Fruit fly (Drosophila melanogaster): Measurements from ENCODE around the gene Tpr2.

Gene Tpr2

DNA sequence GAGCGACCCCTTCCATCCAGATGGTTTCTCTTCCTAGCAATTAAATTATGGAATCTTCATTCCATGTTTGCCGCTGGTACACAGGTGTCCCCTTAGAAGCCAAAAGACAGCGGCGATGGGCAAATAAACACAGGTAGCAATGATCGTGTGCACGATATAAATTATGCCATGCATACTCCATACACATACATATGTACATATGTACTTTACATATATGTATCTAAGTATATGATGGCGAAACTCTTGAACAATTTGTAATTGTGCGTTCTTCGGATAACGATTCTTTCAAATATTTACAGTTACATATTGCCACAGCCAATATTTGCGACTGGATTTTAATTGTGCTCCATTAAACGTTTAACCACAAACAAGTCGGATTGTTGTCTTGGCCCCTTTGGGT is 14.8 kb upstream of the Tpr2 start:
- TF ChIP-seq bab1 (GFP tag; optimal IDR thresholded peaks at IDR 0.05) (no peak), CG14711 (tag; optimal IDR thresholded peaks at IDR 0.05) (no peak), CG7101 (tag; optimal IDR thresholded peaks at IDR 0.05) (no peak), CG1620 (GFP tag; optimal IDR thresholded peaks at IDR 0.05) (no peak), CG7045 (GFP tag; optimal IDR thresholded peaks at IDR 0.05) (no peak), toe (GFP tag; optimal IDR thresholded peaks at IDR 0.05) (no peak), CG11617 (GFP tag; optimal IDR thresholded peaks at IDR 0.05) (no peak), kay (GFP tag; ENCODE audit: borderline replicate concordance) (no peak), CG12768 (GFP tag; optimal IDR thresholded peaks at IDR 0.05) (no peak), Hr96 (GFP tag; optimal IDR thresholded peaks at IDR 0.05) (no peak), Crg-1 (GFP tag; optimal IDR thresholded peaks at IDR 0.05) (no peak), Mnt (GFP tag; optimal IDR thresholded peaks at IDR 0.05) (no peak), Clk (GFP tag; optimal IDR thresholded peaks at IDR 0.05) (no peak)

DNA sequence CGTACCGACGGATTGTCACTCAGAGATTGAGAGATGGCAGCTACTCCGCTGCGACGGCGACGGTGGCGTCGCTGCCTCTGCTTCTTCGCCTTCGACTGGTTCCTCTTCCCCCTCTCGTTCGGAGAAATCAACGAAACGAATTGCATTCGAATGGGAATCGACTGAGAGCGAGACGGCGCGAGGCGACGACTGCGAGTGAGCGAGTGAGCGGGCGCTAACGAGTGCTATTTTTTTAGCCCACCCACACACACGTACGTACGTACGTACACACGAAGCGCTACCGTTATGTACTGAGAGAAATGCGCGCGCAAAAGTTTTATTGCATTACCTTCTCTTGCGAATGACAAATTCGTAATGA is 5.7 kb upstream of the Tpr2 start, which contains the start of gene dac:
Gene dac, minus strand, starts transcription at position 356 of the 358 bp plus-strand sequence.
- TF ChIP-seq ovo (GFP tag; optimal IDR thresholded peaks at IDR 0.05) (peak; percentile 8), Hr96 (GFP tag; optimal IDR thresholded peaks at IDR 0.05) (no peak)

DNA sequence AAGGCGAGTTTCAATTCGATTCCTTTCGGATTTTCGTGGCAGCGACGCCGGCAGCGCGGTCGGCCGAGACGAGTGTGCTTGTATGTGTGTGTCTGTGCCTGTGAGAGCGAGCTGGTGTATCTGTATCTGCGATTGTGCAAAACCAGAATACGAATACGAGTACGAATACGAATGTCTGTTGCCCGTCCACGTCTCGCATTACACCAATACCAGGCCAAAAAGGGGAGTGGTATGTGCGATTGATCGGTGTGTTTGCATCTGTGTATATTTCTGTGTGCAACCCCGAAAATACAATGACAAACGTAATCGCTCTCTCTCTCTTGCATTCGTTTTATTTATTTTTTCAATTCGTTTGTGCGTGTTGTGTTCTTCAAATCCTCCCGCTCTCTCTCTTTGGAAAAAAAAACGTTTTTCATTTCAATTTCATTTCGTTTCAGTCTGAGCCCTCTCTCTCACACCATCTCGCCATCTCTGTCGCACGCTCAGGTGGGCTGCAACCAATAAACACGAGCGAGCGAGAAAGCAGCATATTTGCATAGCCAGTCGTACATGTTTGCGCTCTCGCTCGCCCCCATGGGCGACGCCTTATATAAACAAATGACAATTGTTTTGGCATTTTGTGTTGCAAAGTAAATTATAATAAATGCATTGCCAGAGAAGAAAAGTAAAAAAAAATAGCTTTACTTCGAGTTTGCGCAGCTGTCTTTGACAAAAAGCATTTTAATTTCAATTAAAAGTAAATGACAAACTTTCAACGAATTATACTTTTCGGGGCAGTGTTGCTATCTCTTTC is 5.1 kb upstream of the Tpr2 start:
- peak; percentile 35 for TF ChIP-seq Crg-1 (GFP tag; optimal IDR thresholded peaks at IDR 0.05)
- TF ChIP-seq ovo (GFP tag; optimal IDR thresholded peaks at IDR 0.05) = no peak
- peak; percentile 69 for TF ChIP-seq pad (GFP tag; optimal IDR thresholded peaks at IDR 0.05)
- TF ChIP-seq CG5204 (GFP tag; optimal IDR thresholded peaks at IDR 0.05) = peak; percentile 40
- peak; percentile 4 for TF ChIP-seq Mnt (GFP tag; optimal IDR thresholded peaks at IDR 0.05)
- TF ChIP-seq tj (GFP tag; optimal IDR thresholded peaks at IDR 0.05) = no peak
- no peak for TF ChIP-seq CG33017 (tag; optimal IDR thresholded peaks at IDR 0.05)
- no peak for TF ChIP-seq kay (GFP tag; ENCODE audit: borderline replicate concordance)
- TF ChIP-seq CG14711 (tag; optimal IDR thresholded peaks at IDR 0.05) = no peak
- TF ChIP-seq CG12768 (GFP tag; optimal IDR thresholded peaks at IDR 0.05) = no peak
- peak; percentile 41 for TF ChIP-seq CG1620 (GFP tag; optimal IDR thresholded peaks at IDR 0.05)
- TF ChIP-seq toe (GFP tag; optimal IDR thresholded peaks at IDR 0.05) = peak; percentile 56
- peak; percentile 26 for TF ChIP-seq CG7045 (GFP tag; optimal IDR thresholded peaks at IDR 0.05)
- TF ChIP-seq cic (GFP tag; optimal IDR thresholded peaks at IDR 0.05) = peak; percentile 9

DNA sequence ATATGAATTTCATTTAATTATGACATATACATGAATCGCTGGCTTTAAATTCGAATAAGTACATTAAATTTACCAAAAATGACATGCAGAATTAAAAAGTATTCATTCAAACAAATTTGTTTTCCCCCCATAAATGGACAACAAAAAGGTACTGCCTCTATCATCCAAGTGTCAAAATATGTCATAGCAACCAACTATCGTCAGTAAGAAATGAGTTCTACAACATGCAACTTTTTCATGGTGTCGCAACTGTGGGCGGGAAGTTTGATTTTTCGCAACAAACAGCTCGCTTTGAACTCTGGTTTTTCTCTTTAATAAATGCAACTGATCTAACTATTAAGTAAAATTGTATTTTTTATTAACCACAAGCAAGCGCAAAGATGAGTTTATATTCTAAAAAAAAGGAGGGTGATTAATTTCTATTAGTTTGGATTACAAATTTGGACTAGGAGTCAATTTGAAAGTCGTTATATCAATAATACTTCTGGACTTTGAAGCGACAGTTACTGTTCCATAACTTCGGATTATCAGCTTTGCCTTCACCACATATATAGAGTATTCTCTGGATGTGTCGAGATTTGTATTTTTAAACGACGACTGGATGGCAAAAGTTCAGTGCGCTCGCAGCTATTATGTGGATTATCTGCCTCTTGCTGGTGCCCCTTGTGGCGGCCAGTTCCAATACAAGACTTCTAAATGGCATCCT is 3.6 kb upstream of the Tpr2 start, which contains the start of gene Nepl8:
Gene Nepl8, plus strand, starts transcription at position 578 of the 706 bp plus-strand sequence.
- TF ChIP-seq pad (GFP tag; optimal IDR thresholded peaks at IDR 0.05) = no peak
- peak; percentile 50 for TF ChIP-seq bab1 (GFP tag; optimal IDR thresholded peaks at IDR 0.05)
- TF ChIP-seq Mnt (GFP tag; optimal IDR thresholded peaks at IDR 0.05) = no peak
- TF ChIP-seq kay (GFP tag; ENCODE audit: borderline replicate concordance) = no peak
- no peak for TF ChIP-seq CG5204 (GFP tag; optimal IDR thresholded peaks at IDR 0.05)
- no peak for TF ChIP-seq cic (GFP tag; optimal IDR thresholded peaks at IDR 0.05)
- TF ChIP-seq CG12768 (GFP tag; optimal IDR thresholded peaks at IDR 0.05) = no peak
- TF ChIP-seq toe (GFP tag; optimal IDR thresholded peaks at IDR 0.05) = no peak
- no peak for TF ChIP-seq Hr96 (GFP tag; optimal IDR thresholded peaks at IDR 0.05)
- no peak for TF ChIP-seq cnc (optimal IDR thresholded peaks at IDR 0.05)
- TF ChIP-seq Crg-1 (GFP tag; optimal IDR thresholded peaks at IDR 0.05) = peak; percentile 30
- no peak for TF ChIP-seq tj (GFP tag; optimal IDR thresholded peaks at IDR 0.05)
- no peak for TF ChIP-seq Clk (GFP tag; optimal IDR thresholded peaks at IDR 0.05)
- peak; percentile 23 for TF ChIP-seq CG7101 (tag; optimal IDR thresholded peaks at IDR 0.05)
- no peak for TF ChIP-seq CG14711 (tag; optimal IDR thresholded peaks at IDR 0.05)
- TF ChIP-seq ovo (GFP tag; optimal IDR thresholded peaks at IDR 0.05) = no peak
- peak; percentile 11 for TF ChIP-seq CG1620 (GFP tag; optimal IDR thresholded peaks at IDR 0.05)

DNA sequence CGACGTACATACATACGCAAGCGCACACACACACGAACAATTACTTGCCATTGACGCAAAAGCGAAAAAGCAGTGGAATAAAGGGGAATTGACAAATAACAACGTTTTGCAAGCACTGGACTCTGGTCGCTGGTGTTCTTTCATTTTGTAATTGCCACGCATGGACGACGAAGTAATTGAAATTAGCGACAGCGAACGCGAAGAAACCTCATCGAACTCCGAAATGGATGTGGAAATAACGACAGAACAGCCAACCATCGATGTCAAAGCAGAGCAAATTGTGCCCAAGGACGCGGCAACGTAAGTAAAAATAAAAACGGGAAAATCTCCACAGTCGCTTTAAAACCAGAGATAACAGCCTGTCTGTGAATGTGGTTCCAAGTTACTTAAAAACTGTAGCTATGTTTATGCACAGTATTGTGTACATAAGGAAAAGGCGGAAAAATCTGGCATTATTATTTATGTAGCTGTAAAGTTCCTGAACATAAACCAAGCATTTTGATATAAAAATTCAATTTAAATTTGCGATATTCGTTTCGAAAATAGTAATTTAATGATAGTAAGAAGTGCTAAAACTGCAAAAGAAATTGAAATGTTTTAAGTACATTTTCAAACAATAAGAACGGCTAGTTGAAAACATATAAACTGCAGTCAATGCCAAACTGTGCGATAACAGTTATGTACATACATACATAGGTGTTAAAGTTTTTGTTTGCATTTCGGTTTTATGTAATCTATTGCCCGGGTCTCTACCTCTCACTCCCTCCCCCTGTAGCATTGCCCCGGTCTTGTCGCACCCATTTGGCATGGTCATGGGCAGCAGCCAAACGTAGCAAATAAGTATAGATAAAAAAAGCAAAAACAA is 644 bp downstream of the Tpr2 start:
- TF ChIP-seq Hr96 (GFP tag; optimal IDR thresholded peaks at IDR 0.05) (no peak), CG7045 (GFP tag; optimal IDR thresholded peaks at IDR 0.05) (no peak), CG7101 (tag; optimal IDR thresholded peaks at IDR 0.05) (no peak)

DNA sequence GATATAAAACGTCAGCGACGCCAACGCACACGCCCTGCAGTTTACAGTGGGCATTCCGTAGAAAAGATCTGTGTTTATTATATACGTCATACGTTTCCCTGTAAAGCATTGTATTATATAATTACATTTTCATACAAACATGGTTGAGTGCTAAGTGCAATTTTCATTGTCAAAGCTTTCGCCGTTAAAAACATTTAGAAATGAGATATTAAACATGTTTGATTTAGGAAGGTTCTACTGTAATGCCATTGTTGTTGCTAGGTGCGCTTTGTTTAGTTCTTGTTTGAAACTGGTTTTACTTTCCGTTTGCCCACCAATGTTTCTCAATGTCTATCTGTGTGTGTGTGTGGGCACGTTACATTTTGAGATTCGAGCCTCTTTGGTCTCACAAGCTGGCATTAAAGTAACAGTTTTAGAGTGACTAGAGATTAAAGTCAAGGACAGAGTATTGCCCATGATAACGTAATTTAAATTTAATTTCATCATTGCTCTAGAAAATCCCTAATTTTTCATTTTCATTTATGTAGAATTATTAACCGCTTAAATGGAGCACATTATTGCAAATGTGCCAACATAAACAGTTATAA is 1.4 kb downstream of the Tpr2 start:
- no peak for TF ChIP-seq Mnt (GFP tag; optimal IDR thresholded peaks at IDR 0.05)
- TF ChIP-seq toe (GFP tag; optimal IDR thresholded peaks at IDR 0.05) = peak; percentile 50
- TF ChIP-seq CG7045 (GFP tag; optimal IDR thresholded peaks at IDR 0.05) = peak; percentile 76
- TF ChIP-seq tj (GFP tag; optimal IDR thresholded peaks at IDR 0.05) = peak; percentile 44
- peak; percentile 19 for TF ChIP-seq pad (GFP tag; optimal IDR thresholded peaks at IDR 0.05)
- TF ChIP-seq cnc (optimal IDR thresholded peaks at IDR 0.05) = no peak
- TF ChIP-seq CG14711 (tag; optimal IDR thresholded peaks at IDR 0.05) = peak; percentile 65
- peak; percentile 83 for TF ChIP-seq bab1 (GFP tag; optimal IDR thresholded peaks at IDR 0.05)
- TF ChIP-seq CG12768 (GFP tag; optimal IDR thresholded peaks at IDR 0.05) = peak; percentile 74
- no peak for TF ChIP-seq ovo (GFP tag; optimal IDR thresholded peaks at IDR 0.05)
- no peak for TF ChIP-seq cic (GFP tag; optimal IDR thresholded peaks at IDR 0.05)
- peak; percentile 80 for TF ChIP-seq CG5204 (GFP tag; optimal IDR thresholded peaks at IDR 0.05)
- peak; percentile 70 for TF ChIP-seq CG11617 (GFP tag; optimal IDR thresholded peaks at IDR 0.05)
- TF ChIP-seq Crg-1 (GFP tag; optimal IDR thresholded peaks at IDR 0.05) = peak; percentile 38
- peak; percentile 31 for TF ChIP-seq Hr96 (GFP tag; optimal IDR thresholded peaks at IDR 0.05)
- TF ChIP-seq CG33017 (tag; optimal IDR thresholded peaks at IDR 0.05) = peak; percentile 83
- TF ChIP-seq kay (GFP tag; ENCODE audit: borderline replicate concordance) = peak; percentile 92
- TF ChIP-seq Clk (GFP tag; optimal IDR thresholded peaks at IDR 0.05) = peak; percentile 43
- peak; percentile 77 for TF ChIP-seq CG7101 (tag; optimal IDR thresholded peaks at IDR 0.05)
- peak; percentile 40 for TF ChIP-seq CG1620 (GFP tag; optimal IDR thresholded peaks at IDR 0.05)

Measured in whole organism, adult.